Worm (Caenorhabditis elegans) whole organism, early embryonic: Measurements from ENCODE around the gene M03B6.1.

Source experiments
- B0310.2 ChIP-seq: sonication (generic microtip); optimal IDR thresholded peaks from 2 replicates; lab custom pipeline; 2016; ENCODE audit warnings: mild to moderate bottlenecking, missing genetic modification characterization, missing compliant biosample characterization
- F13C5.2 ChIP-seq: sonication (generic microtip); optimal IDR thresholded peaks from 2 replicates; lab custom pipeline; 2017; ENCODE audit warnings: mild to moderate bottlenecking, missing genetic modification characterization, inconsistent platforms, missing compliant biosample characterization
- aly-1 ChIP-seq: sonication (generic microtip); optimal IDR thresholded peaks from 2 replicates; lab custom pipeline; 2016; ENCODE audit warnings: missing genetic modification characterization, missing compliant biosample characterization
- ama-1 ChIP-seq: fragments of 150-350 bp; optimal IDR thresholded peaks from 2 replicates; lab custom pipeline; 2014
- ceh-13 ChIP-seq: fragments of 200-800 bp; sonication (Bioruptor generic); optimal IDR thresholded peaks from 2 replicates; lab custom pipeline; 2018; ENCODE audit warnings: mild to moderate bottlenecking, missing genetic modification characterization, missing compliant biosample characterization
- ceh-36 ChIP-seq: sonication (generic microtip); optimal IDR thresholded peaks from 2 replicates; lab custom pipeline; 2016; ENCODE audit warnings: missing genetic modification characterization, inconsistent platforms, missing compliant biosample characterization
- ets-7 ChIP-seq: sonication (generic microtip); optimal IDR thresholded peaks from 2 replicates; lab custom pipeline; 2016; ENCODE audit warnings: missing genotype, missing genetic modification characterization, missing compliant biosample characterization
- flt-1 ChIP-seq: fragments of 200-800 bp; sonication (Bioruptor generic); IDR thresholded peaks from 2 replicates; pipeline ENCODE4 v1.3.6; 2022; ENCODE audit warnings: missing genetic modification characterization, missing compliant biosample characterization
- hmbx-1 ChIP-seq: sonication (generic microtip); optimal IDR thresholded peaks from 2 replicates; lab custom pipeline; 2016; ENCODE audit warnings: mild to moderate bottlenecking, missing genetic modification characterization, missing compliant biosample characterization
- hmg-4 ChIP-seq: fragments of 200-800 bp; sonication (Bioruptor generic); optimal IDR thresholded peaks from 2 replicates; lab custom pipeline; 2018; ENCODE audit warnings: mild to moderate bottlenecking, missing genetic modification characterization, missing compliant biosample characterization
- hnd-1 ChIP-seq: sonication (generic microtip); optimal IDR thresholded peaks from 2 replicates; lab custom pipeline; 2016; ENCODE audit warnings: missing genetic modification characterization, missing compliant biosample characterization
- pes-1 ChIP-seq: fragments of 200-800 bp; sonication (Bioruptor generic); IDR thresholded peaks from 2 replicates; pipeline ENCODE4 v1.3.6; 2022; ENCODE audit warnings: missing genetic modification reagents, missing genetic modification characterization, missing compliant biosample characterization
- scrt-1 ChIP-seq: fragments of 200-800 bp; sonication (Bioruptor generic); IDR thresholded peaks from 2 replicates; pipeline ENCODE4 v1.3.6; 2022; ENCODE audit warnings: missing genetic modification characterization, missing compliant biosample characterization
- sea-1 ChIP-seq: fragments of 200-800 bp; sonication (Bioruptor generic); conservative IDR thresholded peaks from 2 replicates; pipeline ENCODE4 v1.3.6; 2022; ENCODE audit warnings: missing genetic modification characterization, missing compliant biosample characterization
- tbx-11 ChIP-seq: fragments of 200-800 bp; sonication (Bioruptor generic); IDR thresholded peaks from 2 replicates; pipeline ENCODE4 v1.3.6; 2022; ENCODE audit warnings: missing genetic modification characterization, missing compliant biosample characterization
- tbx-37 ChIP-seq: fragments of 200-800 bp; sonication (Bioruptor generic); conservative IDR thresholded peaks from 2 replicates; pipeline ENCODE4 v1.3.6; 2022; ENCODE audit warnings: missing genetic modification reagents, missing genetic modification characterization, missing compliant biosample characterization
- tra-4 ChIP-seq: sonication (generic microtip); optimal IDR thresholded peaks from 2 replicates; lab custom pipeline; 2017; ENCODE audit warnings: missing genetic modification characterization, missing compliant biosample characterization

Gene M03B6.1

DNA sequence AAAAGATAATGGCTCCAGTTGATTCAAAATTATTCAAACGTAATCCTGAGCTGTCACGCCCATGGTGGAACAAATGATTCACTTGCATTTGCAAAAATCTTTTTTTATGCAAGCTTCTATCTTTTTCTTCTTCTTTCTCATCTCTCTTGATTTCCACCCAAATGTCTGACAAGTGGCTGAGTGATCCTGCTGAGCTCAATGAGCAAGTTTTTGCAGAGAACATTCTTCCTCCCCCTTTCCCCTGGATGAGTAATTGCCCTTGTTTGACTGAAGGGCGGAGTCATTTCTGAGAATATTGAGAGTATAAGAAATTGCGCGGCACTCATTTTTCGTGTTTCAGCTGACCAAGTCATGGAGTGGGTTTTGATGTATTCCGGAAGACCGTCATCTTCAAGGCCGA, at the start of gene M03B6.1:
Gene M03B6.1 (plus strand): TSS at position 334 of the 400 bp plus-strand sequence.
- TF ChIP-seq sea-1 (GFP tag; lab: Robert Waterston, UW) = no peak
- TF ChIP-seq ceh-13 (GFP tag; lab: Kevin White, UChicago) = no peak
- TF ChIP-seq tra-4 (tag; lab: Kevin White, UChicago) = no peak
- TF ChIP-seq tbx-37 (GFP tag; lab: Robert Waterston, UW) = no peak

DNA sequence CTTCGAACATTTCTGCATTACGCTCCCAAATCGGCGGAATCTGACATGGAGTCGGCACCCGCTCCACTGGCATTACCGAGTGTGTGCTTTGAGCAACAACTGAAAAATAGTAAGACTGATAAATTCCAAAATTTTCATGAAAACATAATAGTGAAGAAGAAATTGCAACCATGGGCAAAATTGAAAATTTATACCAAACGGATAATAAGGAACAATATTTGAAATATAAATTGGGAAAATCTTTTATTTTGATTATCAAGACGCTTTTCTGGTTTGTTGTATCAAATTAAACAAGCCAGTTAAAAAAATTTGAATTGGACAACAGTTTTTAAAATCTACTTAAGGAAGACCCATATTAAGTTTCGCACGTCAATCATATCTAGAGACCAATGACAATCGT, 47.9 kb upstream of the M03B6.1 start, which contains the start of gene ZK1086.2:
Gene ZK1086.2 (minus strand): TSS at position 101 of the 400 bp plus-strand sequence.
- TF ChIP-seq sea-1 (GFP tag; lab: Robert Waterston, UW) (no peak), F13C5.2 (tag; lab: Kevin White, UChicago) (no peak), ceh-13 (GFP tag; lab: Kevin White, UChicago) (no peak), hmbx-1 (tag; lab: Kevin White, UChicago) (no peak), tbx-11 (GFP tag; lab: Robert Waterston, UW) (no peak), B0310.2 (tag; lab: Kevin White, UChicago) (no peak), ceh-36 (tag; lab: Kevin White, UChicago) (no peak), pes-1 (no peak), tra-4 (tag; lab: Kevin White, UChicago) (no peak), scrt-1 (GFP tag; lab: Robert Waterston, UW) (no peak), aly-1 (tag; lab: Kevin White, UChicago) (no peak), flt-1 (no peak), ets-7 (tag; lab: Kevin White, UChicago) (no peak), hmg-4 (GFP tag; lab: Kevin White, UChicago) (no peak), ama-1 (no peak), tbx-37 (GFP tag; lab: Robert Waterston, UW) (no peak), hnd-1 (tag; lab: Kevin White, UChicago) (no peak)

DNA sequence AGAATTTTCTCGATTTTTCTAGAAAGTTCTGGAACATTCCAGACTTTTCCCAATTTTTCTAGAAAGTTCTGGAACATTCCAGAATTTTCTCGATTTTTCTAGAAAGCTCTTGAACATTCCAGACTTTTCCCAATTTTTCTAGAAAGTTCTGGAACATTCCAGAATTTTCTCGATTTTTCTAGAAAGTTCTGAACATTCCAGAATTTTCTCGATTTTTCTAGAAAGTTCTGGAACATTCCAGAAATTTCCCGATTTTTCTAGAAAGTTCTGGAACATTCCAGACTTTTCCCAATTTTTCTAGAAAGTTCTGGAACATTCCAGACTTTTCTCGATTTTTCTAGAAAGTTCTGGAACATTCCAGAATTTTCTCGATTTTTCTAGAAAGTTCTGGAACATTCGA, 46.1 kb upstream of the M03B6.1 start:
- TF ChIP-seq pes-1 = peak; percentile 36; the same call in 1 of the 2 replicates

DNA sequence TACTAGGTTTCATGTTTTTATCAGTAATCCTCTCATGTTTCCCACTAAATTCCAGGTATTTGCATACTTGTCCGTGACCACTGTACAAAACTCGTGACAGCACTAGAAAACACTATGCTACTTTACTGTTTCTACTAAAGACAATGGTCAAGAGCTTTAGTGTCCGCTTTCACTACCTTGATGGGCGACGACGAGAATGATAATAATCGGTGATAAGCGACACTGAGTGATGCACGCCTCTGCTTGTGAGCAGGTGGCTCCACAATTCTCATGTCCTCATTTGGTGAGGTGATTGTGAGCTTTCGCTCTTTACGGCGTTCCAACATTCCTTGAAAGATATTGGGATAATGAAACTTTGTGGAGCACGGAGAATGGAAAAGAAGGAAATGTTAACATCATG, 38.2 kb upstream of the M03B6.1 start:
- TF ChIP-seq F13C5.2 (tag; lab: Kevin White, UChicago) = no peak
- TF ChIP-seq tbx-37 (GFP tag; lab: Robert Waterston, UW) = no peak
- TF ChIP-seq ceh-13 (GFP tag; lab: Kevin White, UChicago) = no peak
- no peak for TF ChIP-seq hnd-1 (tag; lab: Kevin White, UChicago)
- no peak for TF ChIP-seq hmg-4 (GFP tag; lab: Kevin White, UChicago)
- no peak for TF ChIP-seq ceh-36 (tag; lab: Kevin White, UChicago)
- no peak for TF ChIP-seq B0310.2 (tag; lab: Kevin White, UChicago)
- no peak for TF ChIP-seq pes-1
- no peak for TF ChIP-seq tbx-11 (GFP tag; lab: Robert Waterston, UW)
- no peak for TF ChIP-seq ama-1
- no peak for TF ChIP-seq hmbx-1 (tag; lab: Kevin White, UChicago)
- no peak for TF ChIP-seq aly-1 (tag; lab: Kevin White, UChicago)
- no peak for TF ChIP-seq tra-4 (tag; lab: Kevin White, UChicago)

DNA sequence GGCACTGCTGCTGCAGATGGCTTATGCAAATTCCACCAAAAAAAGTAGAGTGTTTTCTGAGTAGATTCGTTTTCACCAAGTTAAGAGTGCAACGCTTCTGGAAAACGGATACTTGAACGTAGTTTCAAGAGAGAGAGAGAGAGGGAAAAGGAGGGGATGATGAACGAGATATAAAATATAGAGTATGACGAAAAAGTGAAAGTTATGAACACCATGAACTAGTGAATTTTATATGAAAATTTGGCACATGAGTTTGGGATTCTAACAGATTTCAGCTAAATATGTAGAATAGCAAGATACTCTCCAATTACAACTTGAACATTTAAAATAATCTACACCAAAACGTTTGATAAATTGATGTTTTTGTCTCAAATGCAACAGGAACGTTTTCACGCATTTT, 31.6 kb upstream of the M03B6.1 start, which contains the start of gene obr-3:
Gene obr-3 (minus strand): TSS at position 101 of the 400 bp plus-strand sequence.
- no peak for TF ChIP-seq hmbx-1 (tag; lab: Kevin White, UChicago)
- no peak for TF ChIP-seq scrt-1 (GFP tag; lab: Robert Waterston, UW)
- TF ChIP-seq tbx-37 (GFP tag; lab: Robert Waterston, UW) = no peak
- TF ChIP-seq B0310.2 (tag; lab: Kevin White, UChicago) = no peak
- no peak for TF ChIP-seq pes-1
- TF ChIP-seq flt-1 = no peak
- no peak for TF ChIP-seq ceh-13 (GFP tag; lab: Kevin White, UChicago)
- TF ChIP-seq tra-4 (tag; lab: Kevin White, UChicago) = no peak
- TF ChIP-seq ceh-36 (tag; lab: Kevin White, UChicago) = no peak
- no peak for TF ChIP-seq hmg-4 (GFP tag; lab: Kevin White, UChicago)
- TF ChIP-seq aly-1 (tag; lab: Kevin White, UChicago) = no peak
- no peak for TF ChIP-seq sea-1 (GFP tag; lab: Robert Waterston, UW)
- TF ChIP-seq tbx-11 (GFP tag; lab: Robert Waterston, UW) = no peak
- TF ChIP-seq F13C5.2 (tag; lab: Kevin White, UChicago) = no peak
- no peak for TF ChIP-seq ama-1
- no peak for TF ChIP-seq hnd-1 (tag; lab: Kevin White, UChicago)
- no peak for TF ChIP-seq ets-7 (tag; lab: Kevin White, UChicago)

DNA sequence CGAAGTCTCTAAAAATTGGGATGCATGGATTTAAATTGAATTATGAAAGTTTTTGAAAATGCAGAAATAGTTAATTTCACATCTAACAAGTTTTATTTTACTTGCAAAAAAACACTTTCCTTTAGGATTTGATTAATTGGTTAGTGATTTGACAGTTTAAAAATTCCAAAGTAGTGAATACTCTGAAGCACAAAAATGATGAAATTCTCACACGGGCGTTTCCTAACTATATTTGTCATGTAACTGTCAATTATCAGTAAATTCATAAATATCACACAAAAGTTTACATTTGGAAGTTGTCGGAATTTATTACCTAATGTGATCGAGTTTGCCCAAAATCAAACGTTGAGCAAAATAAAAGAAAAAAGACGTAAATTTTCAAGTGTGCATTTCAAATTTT, 30.3 kb upstream of the M03B6.1 start:
- TF ChIP-seq ceh-36 (tag; lab: Kevin White, UChicago) (no peak), B0310.2 (tag; lab: Kevin White, UChicago) (no peak), tra-4 (tag; lab: Kevin White, UChicago) (no peak), ama-1 (no peak), hmg-4 (GFP tag; lab: Kevin White, UChicago) (no peak), tbx-11 (GFP tag; lab: Robert Waterston, UW) (no peak), F13C5.2 (tag; lab: Kevin White, UChicago) (no peak), flt-1 (no peak)

DNA sequence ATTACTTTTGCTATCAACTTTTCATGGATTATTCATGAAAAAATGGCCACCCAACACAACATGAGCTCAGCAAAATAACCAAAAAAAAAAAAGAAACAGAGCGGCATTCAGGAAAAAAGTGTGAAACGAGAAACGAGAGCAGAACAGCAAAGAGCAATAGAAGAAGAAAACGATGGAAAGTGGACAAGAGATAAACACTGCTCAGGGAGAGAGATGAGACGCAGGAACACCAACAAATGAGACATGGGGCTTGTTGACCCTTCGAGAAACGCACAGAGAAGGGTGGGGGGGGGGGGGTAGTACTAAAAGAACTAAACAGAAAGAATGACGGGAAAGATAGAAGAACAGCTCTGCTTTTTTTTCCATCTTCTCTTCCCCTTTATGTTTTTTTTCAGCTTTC, 29.5 kb upstream of the M03B6.1 start:
- TF ChIP-seq scrt-1 (GFP tag; lab: Robert Waterston, UW) = no peak
- no peak for TF ChIP-seq sea-1 (GFP tag; lab: Robert Waterston, UW)
- TF ChIP-seq ets-7 (tag; lab: Kevin White, UChicago) = no peak
- TF ChIP-seq hmg-4 (GFP tag; lab: Kevin White, UChicago) = no peak
- TF ChIP-seq hnd-1 (tag; lab: Kevin White, UChicago) = no peak
- no peak for TF ChIP-seq flt-1
- no peak for TF ChIP-seq tra-4 (tag; lab: Kevin White, UChicago)
- TF ChIP-seq ceh-36 (tag; lab: Kevin White, UChicago) = no peak
